Fruit fly (Drosophila melanogaster) whole organism, embryonic: Measurements from ENCODE around the gene Nf-YA.

Experiments
- CG10147 ChIP-seq: fragments of 200-800 bp; sonication (Bioruptor generic); optimal IDR thresholded peaks from 2 replicates; lab custom pipeline; 2019; ENCODE audit warnings: missing biosample characterization, mild to moderate bottlenecking, missing genetic modification characterization, moderate library complexity
- CG10366 ChIP-seq: fragments of 200-800 bp; sonication (Bioruptor generic); IDR thresholded peaks from 2 replicates; pipeline ENCODE4 v1.3.6; 2022; ENCODE audit warnings: missing biosample characterization, missing genetic modification characterization
- CG15073 ChIP-seq: fragments of 200-800 bp; sonication (Bioruptor generic); optimal IDR thresholded peaks from 2 replicates; lab custom pipeline; 2016; ENCODE audit warnings: missing biosample characterization, missing genetic modification characterization
- CG18476 ChIP-seq: fragments of 200-800 bp; sonication (Bioruptor generic); optimal IDR thresholded peaks from 2 replicates; lab custom pipeline; 2016; ENCODE audit warnings: missing biosample characterization, mild to moderate bottlenecking, missing genetic modification characterization
- CG18764 ChIP-seq: fragments of 200-800 bp; sonication (Bioruptor generic); optimal IDR thresholded peaks from 3 replicates; lab custom pipeline; 2016; ENCODE audit warnings: missing biosample characterization, missing genetic modification characterization
- CG31365 ChIP-seq: fragments of 200-800 bp; sonication (Bioruptor generic); optimal IDR thresholded peaks from 2 replicates; lab custom pipeline; 2018; ENCODE audit warnings: missing biosample characterization, mild to moderate bottlenecking, missing genetic modification characterization
- CG31388 ChIP-seq: fragments of 200-800 bp; sonication (Bioruptor generic); optimal IDR thresholded peaks from 2 replicates; lab custom pipeline; 2016; ENCODE audit warnings: missing biosample characterization, missing genetic modification characterization
- CG3281 ChIP-seq: fragments of 200-800 bp; sonication (Bioruptor generic); optimal IDR thresholded peaks from 3 replicates; lab custom pipeline; 2017; ENCODE audit warnings: missing biosample characterization, mild to moderate bottlenecking, missing genetic modification characterization
- CG34376 ChIP-seq: fragments of 200-800 bp; sonication (Bioruptor generic); optimal IDR thresholded peaks from 2 replicates; lab custom pipeline; 2018; ENCODE audit warnings: missing biosample characterization, mild to moderate bottlenecking, missing genetic modification characterization
- CG4424 ChIP-seq: fragments of 200-800 bp; sonication (Bioruptor generic); optimal IDR thresholded peaks from 3 replicates; lab custom pipeline; 2016; ENCODE audit warnings: missing biosample characterization, missing genetic modification characterization
- CG6175 ChIP-seq: fragments of 200-800 bp; sonication (Bioruptor generic); IDR thresholded peaks from 3 replicates; pipeline ENCODE4 v1.3.6; 2022; ENCODE audit warnings: missing biosample characterization, missing genetic modification characterization
- CG6272 ChIP-seq: fragments of 200-800 bp; sonication (Bioruptor generic); IDR thresholded peaks from 2 replicates; pipeline ENCODE4 v1.3.6; 2022; ENCODE audit warnings: missing biosample characterization, missing genetic modification characterization
- CG6791 ChIP-seq: fragments of 200-800 bp; sonication (Bioruptor generic); IDR thresholded peaks from 3 replicates; pipeline ENCODE4 v1.3.6; 2022; ENCODE audit warnings: missing biosample characterization, missing genetic modification characterization; ENCODE audit not compliant: partially characterized antibody
- CG9817 ChIP-seq: fragments of 200-800 bp; sonication (Bioruptor generic); optimal IDR thresholded peaks from 2 replicates; lab custom pipeline; 2018; ENCODE audit warnings: missing biosample characterization, mild to moderate bottlenecking, missing genetic modification characterization, moderate library complexity
- CHES-1-like ChIP-seq: fragments of 200-800 bp; sonication (Bioruptor generic); optimal IDR thresholded peaks from 2 replicates; lab custom pipeline; 2016; ENCODE audit warnings: missing biosample characterization, missing genetic modification characterization
- CkIIα-i1 ChIP-seq: fragments of 200-800 bp; sonication (Bioruptor generic); IDR thresholded peaks from 2 replicates; pipeline ENCODE4 v1.3.6; 2022; ENCODE audit warnings: missing biosample characterization, missing genetic modification characterization
- D19B ChIP-seq: fragments of 200-800 bp; sonication (Bioruptor generic); optimal IDR thresholded peaks from 2 replicates; lab custom pipeline; 2017; ENCODE audit warnings: missing biosample characterization, mild to moderate bottlenecking, missing genetic modification characterization
- Gsc ChIP-seq: fragments of 200-800 bp; sonication (Bioruptor generic); IDR thresholded peaks from 2 replicates; pipeline ENCODE4 v1.3.6; 2022; ENCODE audit warnings: missing biosample characterization, missing genetic modification characterization
- Hey ChIP-seq: fragments of 200-800 bp; sonication (Bioruptor generic); optimal IDR thresholded peaks from 3 replicates; lab custom pipeline; 2018; ENCODE audit warnings: missing biosample characterization, mild to moderate bottlenecking, missing genetic modification characterization
- Hr39 ChIP-seq: fragments of >200 bp; optimal IDR thresholded peaks from 2 replicates; lab custom pipeline; 2017
- MBD-R2 ChIP-seq: fragments of 200-800 bp; sonication (Bioruptor generic); IDR thresholded peaks from 2 replicates; pipeline ENCODE4 v1.3.6; 2022; ENCODE audit warnings: missing biosample characterization, missing genetic modification characterization
- Max ChIP-seq: fragments of 200-800 bp; sonication (Bioruptor generic); optimal IDR thresholded peaks from 2 replicates; lab custom pipeline; 2016; ENCODE audit warnings: missing biosample characterization, mild to moderate bottlenecking, missing genetic modification characterization
- Med ChIP-seq: fragments of 200-800 bp; sonication (Bioruptor generic); peaks from one replicate; lab custom pipeline; 2016; ENCODE audit warnings: missing biosample characterization, missing genetic modification characterization, mild to moderate bottlenecking, inconsistent platforms, moderate library complexity
- Oli ChIP-seq: fragments of 200-800 bp; sonication (Bioruptor generic); optimal IDR thresholded peaks from 2 replicates; lab custom pipeline; 2018; ENCODE audit warnings: missing biosample characterization, mild to moderate bottlenecking, missing genetic modification characterization, moderate library complexity
- Opbp ChIP-seq: fragments of 200-800 bp; sonication (Bioruptor generic); IDR thresholded peaks from 3 replicates; pipeline ENCODE4 v1.3.6; 2022; ENCODE audit warnings: missing biosample characterization, missing genetic modification characterization; ENCODE audit not compliant: partially characterized antibody
- Pdp1 ChIP-seq, 2 experiments: fragments of 200-800 bp; sonication (Bioruptor generic); optimal IDR thresholded peaks; 3 replicates each; lab custom pipeline; 2016; ENCODE audit warnings: missing biosample characterization in 2 of 2, missing genetic modification characterization in 2 of 2, mild to moderate bottlenecking in 1 of 2, moderate library complexity in 1 of 2
- Rfx ChIP-seq: fragments of 200-800 bp; sonication (Bioruptor generic); IDR thresholded peaks from 2 replicates; pipeline ENCODE4 v1.3.6; 2022; ENCODE audit warnings: missing biosample characterization, missing genetic modification characterization
- Sry-δ ChIP-seq: fragments of 200-800 bp; sonication (Bioruptor generic); optimal IDR thresholded peaks from 2 replicates; lab custom pipeline; 2016; ENCODE audit warnings: missing biosample characterization, missing genetic modification characterization
- Trl ChIP-seq, 3 experiments: fragments of >200 bp in 2 of 3; fragments of 200-800 bp in 1 of 3; sonication (Bioruptor generic) in 1 of 3; optimal IDR thresholded peaks; 2 replicates in 1 of 3; 3 replicates in 2 of 3; lab custom pipeline; 2016 to 2017; ENCODE audit warnings: missing biosample characterization in 1 of 3, missing genetic modification characterization in 1 of 3
- bbx ChIP-seq: fragments of 200-800 bp; sonication (Bioruptor generic); IDR thresholded peaks from 2 replicates; pipeline ENCODE4 v1.3.6; 2022; ENCODE audit warnings: missing biosample characterization, missing genetic modification characterization; ENCODE audit not compliant: partially characterized antibody
- bsh ChIP-seq, 2 experiments: fragments of 200-800 bp; sonication (Bioruptor generic); optimal IDR thresholded peaks; 2 replicates each; lab custom pipeline; 2017 to 2018; ENCODE audit warnings: mild to moderate bottlenecking in 2 of 2, missing biosample characterization in 2 of 2, missing genetic modification characterization in 2 of 2, moderate library complexity in 1 of 2
- btn ChIP-seq: fragments of 200-800 bp; sonication (Bioruptor generic); optimal IDR thresholded peaks from 2 replicates; lab custom pipeline; 2016; ENCODE audit warnings: missing biosample characterization, missing genetic modification characterization
- cato ChIP-seq: fragments of 200-800 bp; sonication (Bioruptor generic); optimal IDR thresholded peaks from 2 replicates; lab custom pipeline; 2016; ENCODE audit warnings: missing biosample characterization, missing genetic modification characterization, borderline replicate concordance
- cwo ChIP-seq: fragments of 200-800 bp; sonication (Bioruptor generic); optimal IDR thresholded peaks from 3 replicates; lab custom pipeline; 2017; ENCODE audit warnings: missing biosample characterization, missing genetic modification characterization, mild to moderate bottlenecking, moderate library complexity, missing genetic modification reagents
- dysf ChIP-seq: fragments of 200-800 bp; sonication (Bioruptor generic); IDR thresholded peaks from 3 replicates; pipeline ENCODE4 v1.3.6; 2022; ENCODE audit warnings: missing biosample characterization, missing genetic modification characterization
- eve ChIP-seq, 2 experiments: fragments of >200 bp; optimal IDR thresholded peaks; 2 replicates each; lab custom pipeline; 2017; ENCODE audit warnings: missing biosample characterization in 2 of 2, missing genetic modification characterization in 2 of 2
- exex ChIP-seq: fragments of 200-800 bp; sonication (Bioruptor generic); optimal IDR thresholded peaks from 4 replicates; lab custom pipeline; 2018; ENCODE audit warnings: missing biosample characterization, mild to moderate bottlenecking, missing genetic modification characterization, moderate library complexity
- grn ChIP-seq: fragments of 200-800 bp; sonication (Bioruptor generic); optimal IDR thresholded peaks from 3 replicates; lab custom pipeline; 2017; ENCODE audit warnings: missing biosample characterization, missing genetic modification characterization
- gro ChIP-seq: fragments of 200-800 bp; sonication (Bioruptor generic); optimal IDR thresholded peaks from 2 replicates; lab custom pipeline; 2016; ENCODE audit warnings: missing biosample characterization, missing genetic modification characterization
- ken ChIP-seq: fragments of 200-800 bp; sonication (Bioruptor generic); IDR thresholded peaks from 3 replicates; pipeline ENCODE4 v1.3.6; 2022; ENCODE audit warnings: missing biosample characterization, missing genetic modification characterization
- maf-S ChIP-seq: fragments of 200-800 bp; sonication (Bioruptor generic); optimal IDR thresholded peaks from 2 replicates; lab custom pipeline; 2016; ENCODE audit warnings: missing biosample characterization, missing genetic modification characterization
- mirr ChIP-seq: fragments of 200-800 bp; sonication (Bioruptor generic); optimal IDR thresholded peaks from 3 replicates; lab custom pipeline; 2018; ENCODE audit warnings: missing biosample characterization, mild to moderate bottlenecking, missing genetic modification characterization
- pita ChIP-seq: fragments of 200-800 bp; sonication (Bioruptor generic); optimal IDR thresholded peaks from 2 replicates; lab custom pipeline; 2017; ENCODE audit warnings: missing biosample characterization, mild to moderate bottlenecking, missing genetic modification characterization
- salm ChIP-seq: fragments of 200-800 bp; sonication (Bioruptor generic); optimal IDR thresholded peaks from 2 replicates; lab custom pipeline; 2018; ENCODE audit warnings: missing biosample characterization, mild to moderate bottlenecking, missing genetic modification characterization
- scrt ChIP-seq: fragments of 200-800 bp; sonication (Bioruptor generic); optimal IDR thresholded peaks from 2 replicates; lab custom pipeline; 2018; ENCODE audit warnings: missing biosample characterization, mild to moderate bottlenecking, missing genetic modification characterization, moderate library complexity
- sd ChIP-seq: fragments of 200-800 bp; sonication (Bioruptor generic); optimal IDR thresholded peaks from 3 replicates; lab custom pipeline; 2018; ENCODE audit warnings: missing biosample characterization, mild to moderate bottlenecking, missing genetic modification characterization, moderate library complexity
- sug ChIP-seq: fragments of 200-800 bp; optimal IDR thresholded peaks from 2 replicates; lab custom pipeline; 2019; ENCODE audit warnings: missing biosample characterization, mild to moderate bottlenecking, missing genetic modification characterization, moderate library complexity
- tap ChIP-seq: fragments of 200-800 bp; optimal IDR thresholded peaks from 3 replicates; lab custom pipeline; 2019; ENCODE audit warnings: missing biosample characterization, mild to moderate bottlenecking, missing genetic modification characterization, moderate library complexity
- unc-4 ChIP-seq: fragments of 200-800 bp; sonication (Bioruptor generic); IDR thresholded peaks from 2 replicates; pipeline ENCODE4 v1.3.6; 2022; ENCODE audit warnings: missing biosample characterization, missing genetic modification characterization; ENCODE audit not compliant: partially characterized antibody

Nf-YA gene

dm6 chr3L:9452422-9452821, 10.4 kb upstream of the Nf-YA start:
- TF ChIP-seq cwo (GFP tag; lab: Kevin White, UChicago): peak; percentile 63
- TF ChIP-seq pita (GFP tag; lab: Kevin White, UChicago): no peak
- TF ChIP-seq exex: peak; percentile 88
- TF ChIP-seq sd (tag; lab: Kevin White, UChicago): peak; percentile 14
- no peak for TF ChIP-seq salm
- TF ChIP-seq CG34376 (GFP tag; lab: Kevin White, UChicago): peak; percentile 85
- 0 out of 3 replicates have a peak, but pooled peaks have one; percentile 16 for TF ChIP-seq dysf (GFP tag; lab: Robert Waterston, UW)
- TF ChIP-seq Hey: peak; percentile 90
- TF ChIP-seq eve (GFP tag; optimal IDR thresholded peaks at IDR 0.05; lab: Kevin White, UChicago): no peak
- TF ChIP-seq CkIIα-i1: no peak
- no peak for TF ChIP-seq CG18764 (GFP tag; lab: Kevin White, UChicago)
- TF ChIP-seq bbx (GFP tag; lab: Robert Waterston, UW): 0 out of 2 replicates have a peak, but pooled peaks have one; percentile 31
- peak; percentile 95 for TF ChIP-seq mirr
- TF ChIP-seq Med (GFP tag; lab: Kevin White, UChicago): peak; percentile 57
- no peak for TF ChIP-seq CG10366 (GFP tag; lab: Robert Waterston, UW)
- peak in 1 of 2 experiments; percentile 28 for TF ChIP-seq Pdp1 (GFP tag; optimal IDR thresholded peaks at IDR 0.05; lab: Kevin White, UChicago)
- peak; percentile 5 for TF ChIP-seq gro (GFP tag; lab: Kevin White, UChicago)
- TF ChIP-seq sug (tag; lab: Kevin White, UChicago): peak; percentile 77
- TF ChIP-seq grn (GFP tag; lab: Kevin White, UChicago): peak; percentile 94

dm6 chr3L:9451522-9452118, 9.6 kb upstream of the Nf-YA start, which contains the start of the genes CG3448 and ghi:
TSS of gene CG3448 (minus strand) at chr3L:9451572.
TSS of gene ghi (plus strand) at chr3L:9451876.
- TF ChIP-seq Gsc (GFP tag; lab: Robert Waterston, UW): no peak
- TF ChIP-seq D19B (GFP tag; lab: Kevin White, UChicago): no peak
- no peak for TF ChIP-seq Hr39 (lab: Kevin White, UChicago)
- TF ChIP-seq maf-S: no peak
- peak; percentile 68 for TF ChIP-seq CG10147 (GFP tag; lab: Kevin White, UChicago)
- TF ChIP-seq CG6272 (GFP tag; lab: Robert Waterston, UW): peak; percentile 60; the same call in 1 of the 2 replicates
- TF ChIP-seq Oli: no peak
- no peak for TF ChIP-seq CG31388 (GFP tag; lab: Kevin White, UChicago)
- TF ChIP-seq CG3281 (GFP tag; lab: Kevin White, UChicago): peak; percentile 68
- TF ChIP-seq Sry-δ (GFP tag; lab: Kevin White, UChicago): peak; percentile 63
- TF ChIP-seq cato (GFP tag; lab: Kevin White, UChicago): no peak
- TF ChIP-seq CG15073 (GFP tag; lab: Kevin White, UChicago): no peak
- peak; percentile 73 for TF ChIP-seq CG9817 (tag; lab: Kevin White, UChicago)
- TF ChIP-seq MBD-R2 (GFP tag; lab: Robert Waterston, UW): peak; percentile 69; the same call in 1 of the 2 replicates
- TF ChIP-seq Opbp (GFP tag; lab: Robert Waterston, UW): peak; percentile 75; the same call in 2 of the 3 replicates
- peak; percentile 28 for TF ChIP-seq CHES-1-like
- TF ChIP-seq CG6175: no peak
- no peak for TF ChIP-seq CG31365
- no peak for TF ChIP-seq btn (GFP tag; lab: Kevin White, UChicago)
- TF ChIP-seq scrt (GFP tag; lab: Kevin White, UChicago): peak; percentile 91
- TF ChIP-seq Rfx: peak; percentile 64
- peak; percentile 75; the same call in 2 of the 3 replicates for TF ChIP-seq CG6791
- TF ChIP-seq unc-4 (GFP tag; lab: Robert Waterston, UW): peak; percentile 70
- TF ChIP-seq tap (tag; lab: Kevin White, UChicago): peak; percentile 45
- TF ChIP-seq Max (GFP tag; lab: Kevin White, UChicago): peak; percentile 68
- TF ChIP-seq CG18476 (GFP tag; lab: Kevin White, UChicago): peak; percentile 73
- TF ChIP-seq ken (GFP tag; lab: Robert Waterston, UW): no peak
- TF ChIP-seq CG4424 (GFP tag; lab: Kevin White, UChicago): peak; percentile 75
- peak in 1 of 2 experiments; percentile 40 for TF ChIP-seq bsh (GFP tag; optimal IDR thresholded peaks at IDR 0.05; lab: Kevin White, UChicago)
- TF ChIP-seq Trl (optimal IDR thresholded peaks at IDR 0.05; lab: Kevin White, UChicago): no peak
- TF ChIP-seq Trl (GFP tag; optimal IDR thresholded peaks at IDR 0.05; lab: Kevin White, UChicago): peak; percentile 69
- TF ChIP-seq eve (GFP tag; optimal IDR thresholded peaks at IDR 0.05; lab: Kevin White, UChicago): no peak
